Worm (Caenorhabditis elegans) whole organism, early embryonic: Measurements from ENCODE around the gene set-21.

Source experiments
- ama-1 ChIP-seq: fragments of 150-350 bp; optimal IDR thresholded peaks from 2 replicates; lab custom pipeline; 2014
- ceh-13 ChIP-seq: fragments of 200-800 bp; sonication (Bioruptor generic); optimal IDR thresholded peaks from 2 replicates; lab custom pipeline; 2018; ENCODE audit warnings: mild to moderate bottlenecking, missing genetic modification characterization, missing compliant biosample characterization
- ets-7 ChIP-seq: sonication (generic microtip); optimal IDR thresholded peaks from 2 replicates; lab custom pipeline; 2016; ENCODE audit warnings: missing genotype, missing genetic modification characterization, missing compliant biosample characterization
- hmg-4 ChIP-seq: fragments of 200-800 bp; sonication (Bioruptor generic); optimal IDR thresholded peaks from 2 replicates; lab custom pipeline; 2018; ENCODE audit warnings: mild to moderate bottlenecking, missing genetic modification characterization, missing compliant biosample characterization
- pes-1 ChIP-seq: fragments of 200-800 bp; sonication (Bioruptor generic); IDR thresholded peaks from 2 replicates; pipeline ENCODE4 v1.3.6; 2022; ENCODE audit warnings: missing genetic modification reagents, missing genetic modification characterization, missing compliant biosample characterization
- scrt-1 ChIP-seq: fragments of 200-800 bp; sonication (Bioruptor generic); IDR thresholded peaks from 2 replicates; pipeline ENCODE4 v1.3.6; 2022; ENCODE audit warnings: missing genetic modification characterization, missing compliant biosample characterization
- tbx-11 ChIP-seq: fragments of 200-800 bp; sonication (Bioruptor generic); IDR thresholded peaks from 2 replicates; pipeline ENCODE4 v1.3.6; 2022; ENCODE audit warnings: missing genetic modification characterization, missing compliant biosample characterization

DNA sequence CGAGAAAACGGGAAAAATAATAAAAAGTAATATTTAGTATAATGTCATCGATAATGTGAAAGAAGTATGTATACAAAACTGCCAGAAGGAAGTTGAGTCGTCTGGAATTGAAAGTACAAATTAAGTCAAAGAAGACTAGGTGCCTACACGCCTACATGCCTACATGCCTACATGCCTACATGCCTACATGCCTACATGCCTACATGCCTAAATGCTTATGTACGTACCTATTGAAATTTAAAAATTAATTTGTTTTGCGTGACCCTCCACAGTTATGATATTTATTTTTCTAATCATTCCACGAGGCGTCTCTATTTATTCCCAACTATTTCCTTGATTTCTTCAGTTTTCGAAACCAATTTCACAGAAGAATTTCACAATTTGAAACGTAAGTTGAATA is 39.3 kb downstream of the set-21 start, which contains the start of the genes str-185 and R08C7.5:
- TF ChIP-seq ets-7 (no peak), ama-1 (no peak), scrt-1 (no peak), pes-1 (GFP tag; lab: Robert Waterston, UW) (no peak), tbx-11 (GFP tag; lab: Robert Waterston, UW) (no peak), hmg-4 (no peak), ceh-13 (GFP tag; lab: Kevin White, UChicago) (no peak)
